ENCODE assay signal across 3 worm cellular contexts in genomic region chrV:18533606-18534005, ce11.
A peak's percentile ranks its signal among the peaks of the same experiment; 100 is the strongest.
TF ChIP-seq lines count a peak whose summit lies in the region.

Gene ints-5 (plus strand): TSS chrV:18533953.

TF ChIP-seq in whole organism, L1 larva, 84 proteins besides CTCF, POLR2A, EP300 and RAD21 (continued from another document and continues in another):
- TF ChIP-seq vab-15 (tag; optimal IDR thresholded peaks at IDR 0.05; lab: Kevin White, UChicago) (peak; percentile 62), egl-27 (tag; optimal IDR thresholded peaks at IDR 0.05; lab: Kevin White, UChicago) (no peak), ceh-63 (GFP tag; optimal IDR thresholded peaks at IDR 0.05; lab: Kevin White, UChicago) (no peak), ces-1 (GFP tag; optimal IDR thresholded peaks at IDR 0.05; lab: Kevin White, UChicago) (no peak), fkh-4 (tag; optimal IDR thresholded peaks at IDR 0.05; lab: Kevin White, UChicago; ENCODE audit: borderline replicate concordance) (no peak), pqm-1 (tag; optimal IDR thresholded peaks at IDR 0.05; lab: Kevin White, UChicago) (no peak), egl-13 (tag; optimal IDR thresholded peaks at IDR 0.05; lab: Kevin White, UChicago) (peak; percentile 10), lin-15B (tag; optimal IDR thresholded peaks at IDR 0.05; lab: Kevin White, UChicago) (peak; percentile 52), mab-9 (GFP tag; IDR thresholded peaks at IDR 0.05; lab: Robert Waterston, UW) (no peak), elt-2 (tag; optimal IDR thresholded peaks at IDR 0.05; lab: Kevin White, UChicago) (no peak), nhr-90 (tag; optimal IDR thresholded peaks at IDR 0.05; lab: Kevin White, UChicago; ENCODE audit: poor library complexity) (no peak), C04F5.9 (tag; optimal IDR thresholded peaks at IDR 0.05; lab: Kevin White, UChicago) (no peak), unc-98 (GFP tag; IDR thresholded peaks at IDR 0.05; lab: Robert Waterston, UW) (no peak), C34B4.2 (tag; optimal IDR thresholded peaks at IDR 0.05; lab: Kevin White, UChicago) (no peak), lin-39 (tag; optimal IDR thresholded peaks at IDR 0.05; lab: Kevin White, UChicago) (no peak), sox-4 (tag; optimal IDR thresholded peaks at IDR 0.05; lab: Kevin White, UChicago) (no peak), fkh-8 (tag; optimal IDR thresholded peaks at IDR 0.05; lab: Kevin White, UChicago) (peak; percentile 59), sptf-1 (tag; optimal IDR thresholded peaks at IDR 0.05; lab: Kevin White, UChicago) (no peak), mdl-1 (tag; optimal IDR thresholded peaks at IDR 0.05; lab: Kevin White, UChicago) (peak in 1 of 2 experiments; percentile 11), efl-1 (optimal IDR thresholded peaks at IDR 0.05; lab: Kevin White, UChicago) (peak; percentile 75), efl-1 (GFP tag; optimal IDR thresholded peaks at IDR 0.05 in 1 of 2; lab: Kevin White, UChicago) (peak; percentile 64 to 96), nhr-11 (tag; optimal IDR thresholded peaks at IDR 0.05; lab: Kevin White, UChicago) (no peak), lin-14 (GFP tag; optimal IDR thresholded peaks at IDR 0.05; lab: Kevin White, UChicago) (peak; percentile 74), ama-1 (optimal IDR thresholded peaks at IDR 0.05; lab: Kevin White, UChicago) (no peak), lsy-2 (tag; optimal IDR thresholded peaks at IDR 0.05; lab: Kevin White, UChicago) (peak; percentile 62 to 78), dsc-1 (tag; optimal IDR thresholded peaks at IDR 0.05; lab: Kevin White, UChicago) (no peak), skn-1 (tag; optimal IDR thresholded peaks at IDR 0.05; lab: Kevin White, UChicago) (peak; percentile 66), swsn-7 (tag; optimal IDR thresholded peaks at IDR 0.05; lab: Kevin White, UChicago) (peak; percentile 62), snpc-4 (tag; optimal IDR thresholded peaks at IDR 0.05; lab: Kevin White, UChicago) (no peak), hlh-4 (tag; optimal IDR thresholded peaks at IDR 0.05; lab: Kevin White, UChicago) (no peak), ceh-8 (GFP tag; optimal IDR thresholded peaks at IDR 0.05; lab: Kevin White, UChicago) (no peak), ceh-90 (tag; optimal IDR thresholded peaks at IDR 0.05; lab: Kevin White, UChicago) (no peak), nhr-85 (tag; lab: Kevin White, UChicago) (peak; percentile 66), F16B12.6 (tag; optimal IDR thresholded peaks at IDR 0.05; lab: Kevin White, UChicago) (peak; percentile 39), nhr-20 (tag; optimal IDR thresholded peaks at IDR 0.05; lab: Kevin White, UChicago) (peak; percentile 73), hlh-17 (GFP tag; optimal IDR thresholded peaks at IDR 0.05; lab: Kevin White, UChicago; ENCODE audit: borderline replicate concordance) (no peak), nhr-84 (tag; optimal IDR thresholded peaks at IDR 0.05; lab: Kevin White, UChicago) (no peak), ceh-88 (GFP tag; IDR thresholded peaks at IDR 0.05; lab: Robert Waterston, UW) (no peak), efl-3 (GFP tag; optimal IDR thresholded peaks at IDR 0.05; lab: Kevin White, UChicago) (no peak), lir-3 (tag; optimal IDR thresholded peaks at IDR 0.05; lab: Kevin White, UChicago; ENCODE audit: poor library complexity) (no peak), unc-62 (GFP tag; optimal IDR thresholded peaks at IDR 0.05; lab: Kevin White, UChicago) (no peak), fkh-10 (GFP tag; optimal IDR thresholded peaks at IDR 0.05; lab: Kevin White, UChicago) (no peak), tlp-1 (tag; optimal IDR thresholded peaks at IDR 0.05; lab: Kevin White, UChicago) (no peak), lin-13 (GFP tag; optimal IDR thresholded peaks at IDR 0.05; lab: Kevin White, UChicago) (peak; percentile 46), unc-130 (tag; optimal IDR thresholded peaks at IDR 0.05; lab: Kevin White, UChicago) (peak; percentile 50)

TF ChIP-seq in whole organism, L2 larva, 48 proteins besides CTCF, POLR2A, EP300 and RAD21 (continued from another document):
- TF ChIP-seq ztf-11 (tag; optimal IDR thresholded peaks at IDR 0.05; lab: Kevin White, UChicago) (no peak), zag-1 (tag; optimal IDR thresholded peaks at IDR 0.05; lab: Kevin White, UChicago) (no peak), mbf-1 (tag; optimal IDR thresholded peaks at IDR 0.05; lab: Kevin White, UChicago) (no peak), sma-3 (GFP tag; optimal IDR thresholded peaks at IDR 0.05; lab: Kevin White, UChicago) (peak; percentile 45), crh-2 (tag; optimal IDR thresholded peaks at IDR 0.05; lab: Kevin White, UChicago) (no peak), Y55F3AM.14 (GFP tag; optimal IDR thresholded peaks at IDR 0.05; lab: Kevin White, UChicago) (no peak), F13H6.1 (tag; optimal IDR thresholded peaks at IDR 0.05; lab: Kevin White, UChicago) (peak; percentile 2), peb-1 (tag; optimal IDR thresholded peaks at IDR 0.05; lab: Kevin White, UChicago) (no peak), dmd-4 (tag; optimal IDR thresholded peaks at IDR 0.05; lab: Kevin White, UChicago) (no peak), nhr-10 (tag; optimal IDR thresholded peaks at IDR 0.05; lab: Kevin White, UChicago) (no peak), nhr-237 (tag; optimal IDR thresholded peaks at IDR 0.05; lab: Kevin White, UChicago) (no peak), nhr-11 (tag; optimal IDR thresholded peaks at IDR 0.05; lab: Kevin White, UChicago) (no peak), elt-3 (tag; optimal IDR thresholded peaks at IDR 0.05; lab: Kevin White, UChicago) (no peak), aly-2 (tag; optimal IDR thresholded peaks at IDR 0.05; lab: Kevin White, UChicago) (no peak), alr-1 (tag; optimal IDR thresholded peaks at IDR 0.05; lab: Kevin White, UChicago) (no peak), sem-4 (tag; optimal IDR thresholded peaks at IDR 0.05; lab: Kevin White, UChicago) (no peak), nhr-21 (tag; optimal IDR thresholded peaks at IDR 0.05; lab: Kevin White, UChicago) (peak; percentile 6), ama-1 (optimal IDR thresholded peaks at IDR 0.05; lab: Kevin White, UChicago) (no peak), ztf-4 (tag; optimal IDR thresholded peaks at IDR 0.05; lab: Kevin White, UChicago) (no peak), elt-1 (tag; optimal IDR thresholded peaks at IDR 0.05; lab: Kevin White, UChicago) (no peak), R02D3.7 (tag; optimal IDR thresholded peaks at IDR 0.05; lab: Kevin White, UChicago) (peak; percentile 65), nhr-12 (tag; optimal IDR thresholded peaks at IDR 0.05; lab: Kevin White, UChicago) (no peak), nhr-6 (tag; optimal IDR thresholded peaks at IDR 0.05; lab: Kevin White, UChicago) (peak; percentile 17), mab-5 (tag; optimal IDR thresholded peaks at IDR 0.05; lab: Kevin White, UChicago) (no peak), gmeb-1 (tag; optimal IDR thresholded peaks at IDR 0.05; lab: Kevin White, UChicago) (peak; percentile 63), fos-1 (tag; optimal IDR thresholded peaks at IDR 0.05; lab: Kevin White, UChicago) (no peak), blmp-1 (tag; optimal IDR thresholded peaks at IDR 0.05; lab: Kevin White, UChicago; ENCODE audit: insufficient read depth) (no peak), mdl-1 (tag; optimal IDR thresholded peaks at IDR 0.05; lab: Kevin White, UChicago) (no peak), ceh-82 (tag; optimal IDR thresholded peaks at IDR 0.05; lab: Kevin White, UChicago) (no peak), egl-27 (tag; optimal IDR thresholded peaks at IDR 0.05; lab: Kevin White, UChicago) (no peak), unc-39 (tag; optimal IDR thresholded peaks at IDR 0.05; lab: Kevin White, UChicago) (no peak), nhr-25 (tag; optimal IDR thresholded peaks at IDR 0.05; lab: Kevin White, UChicago) (no peak), ceh-16 (tag; optimal IDR thresholded peaks at IDR 0.05; lab: Kevin White, UChicago) (no peak), ztf-1 (GFP tag; conservative IDR thresholded peaks at IDR 0.05; lab: Robert Waterston, UW) (no peak), lin-13 (GFP tag; optimal IDR thresholded peaks at IDR 0.05; lab: Kevin White, UChicago) (peak; percentile 61)
TF ChIP-seq in whole organism, L2 larva: peak in this region for 13.

TF ChIP-seq in whole organism, L4 larva, 104 proteins besides CTCF, POLR2A, EP300 and RAD21 (continued from another document):
- peak; percentile 61 for TF ChIP-seq mes-2 (tag; optimal IDR thresholded peaks at IDR 0.05; lab: Kevin White, UChicago; ENCODE audit: poor library complexity, severe bottlenecking)
- no peak for TF ChIP-seq ceh-20 (GFP tag; IDR thresholded peaks at IDR 0.05; lab: Robert Waterston, UW)
- peak; percentile 4 for TF ChIP-seq dve-1 (tag; optimal IDR thresholded peaks at IDR 0.05; lab: Kevin White, UChicago; ENCODE audit: insufficient read depth)
- no peak for TF ChIP-seq egl-43 (GFP tag; IDR thresholded peaks at IDR 0.05; lab: Robert Waterston, UW)
- no peak for TF ChIP-seq ztf-7 (tag; optimal IDR thresholded peaks at IDR 0.05; lab: Kevin White, UChicago)
- peak; percentile 32 for TF ChIP-seq nhr-28 (tag; optimal IDR thresholded peaks at IDR 0.05; lab: Kevin White, UChicago)
